Worm (Caenorhabditis elegans) whole organism, L4/young adult: ENCODE measurements around the gene F56D6.11.

ENCODE experiments used
- W03F9.2 ChIP-seq: fragments of 150-350 bp; optimal IDR thresholded peaks from 2 replicates; lab custom pipeline; 2014; ENCODE audit warnings: missing biosample characterization, missing genetic modification characterization
- dao-5 ChIP-seq: sonication (generic microtip); optimal IDR thresholded peaks from 2 replicates; lab custom pipeline; 2016; ENCODE audit warnings: missing genotype, missing genetic modification characterization, moderate library complexity, missing compliant biosample characterization
- him-1 ChIP-seq: sonication (generic microtip); optimal IDR thresholded peaks from 2 replicates; lab custom pipeline; 2016; ENCODE audit warnings: missing genotype, missing genetic modification reagents, missing genetic modification characterization, missing compliant biosample characterization

DNA sequence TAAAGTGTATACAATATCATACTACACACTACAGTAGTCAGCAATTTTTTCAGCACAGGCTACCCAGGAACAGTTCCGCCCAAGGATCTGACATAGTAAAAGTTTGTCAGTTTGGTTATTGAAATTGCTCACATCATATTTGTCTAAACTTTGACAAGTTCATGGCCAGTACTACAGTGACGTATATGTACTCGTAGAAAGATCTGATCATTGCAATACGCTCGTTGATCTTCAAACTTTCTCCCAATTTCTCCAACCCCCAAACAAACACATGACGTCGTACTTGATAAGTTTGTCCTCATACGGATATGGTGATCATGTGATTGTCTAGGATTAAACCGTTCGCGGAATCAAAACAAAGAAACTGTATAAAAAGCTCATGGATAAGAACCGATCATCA, 11.5 kb downstream of the F56D6.11 start, which contains the start of gene dct-8:
- no peak for TF ChIP-seq W03F9.2 (tag; lab: Kevin White, UChicago)
- TF ChIP-seq him-1 (tag; lab: Kevin White, UChicago): no peak
- TF ChIP-seq dao-5: no peak
